Worm (Caenorhabditis elegans) whole organism, L2 larva: ENCODE data around the gene tmbi-4.

Experiments used
- ama-1 ChIP-seq: fragments of 150-350 bp; optimal IDR thresholded peaks from 2 replicates; lab custom pipeline; 2018; ENCODE audit warnings: inconsistent platforms
- elt-3 ChIP-seq: sonication (generic microtip); optimal IDR thresholded peaks from 2 replicates; lab custom pipeline; 2017; ENCODE audit warnings: missing biosample characterization, missing genetic modification characterization
- lin-11 ChIP-seq: fragments of 150-350 bp; sonication (generic microtip); optimal IDR thresholded peaks from 2 replicates; lab custom pipeline; 2014; ENCODE audit warnings: missing biosample characterization, missing genetic modification characterization, inconsistent platforms, mixed read lengths
- lsy-2 ChIP-seq, 2 experiments: fragments of 150-350 bp in 1 of 2; sonication (generic microtip) in 1 of 2; optimal IDR thresholded peaks; 2 replicates each; lab custom pipeline; 2014 to 2017; ENCODE audit warnings: missing biosample characterization in 2 of 2, missing genetic modification characterization in 2 of 2
- mdl-1 ChIP-seq, 2 experiments: fragments of 150-350 bp in 1 of 2; sonication (generic microtip) in 1 of 2; optimal IDR thresholded peaks; 2 replicates each; lab custom pipeline; 2017; ENCODE audit warnings: missing biosample characterization in 2 of 2, missing genetic modification characterization in 2 of 2
- nhr-10 ChIP-seq: sonication (generic microtip); optimal IDR thresholded peaks from 2 replicates; lab custom pipeline; 2017; ENCODE audit warnings: missing biosample characterization, missing genetic modification characterization
- nhr-11 ChIP-seq: fragments of 150-350 bp; optimal IDR thresholded peaks from 2 replicates; lab custom pipeline; 2014; ENCODE audit warnings: missing biosample characterization, missing genetic modification characterization
- sma-9 ChIP-seq, 2 experiments: fragments of 150-350 bp in 1 of 2; sonication (generic microtip) in 1 of 2; optimal IDR thresholded peaks; 2 replicates each; lab custom pipeline; 2014 to 2016; ENCODE audit warnings: missing genetic modification characterization in 2 of 2, mild to moderate bottlenecking in 1 of 2, missing biosample characterization in 1 of 2, missing compliant biosample characterization in 1 of 2, missing genetic modification reagents in 1 of 2, moderate library complexity in 1 of 2
- snpc-4 ChIP-seq: fragments of 150-350 bp; optimal IDR thresholded peaks from 2 replicates; lab custom pipeline; 2014; ENCODE audit warnings: missing biosample characterization, missing genetic modification characterization
- zag-1 ChIP-seq: fragments of 150-350 bp; optimal IDR thresholded peaks from 2 replicates; lab custom pipeline; 2014; ENCODE audit warnings: missing biosample characterization, missing genetic modification characterization

ce11 chrX:9166921-9167320 is 16.4 kb downstream of the tmbi-4 start, which contains the start of gene B0563.10:
- TF ChIP-seq elt-3 (tag; lab: Kevin White, UChicago) (no peak), ama-1 (no peak), nhr-10 (tag; lab: Kevin White, UChicago) (no peak), lsy-2 (tag; optimal IDR thresholded peaks at IDR 0.05; lab: Kevin White, UChicago) (no peak), snpc-4 (tag; lab: Kevin White, UChicago) (no peak), nhr-11 (tag; lab: Kevin White, UChicago) (no peak), mdl-1 (tag; optimal IDR thresholded peaks at IDR 0.05; lab: Kevin White, UChicago) (no peak), lin-11 (tag; lab: Kevin White, UChicago) (no peak), zag-1 (tag; lab: Kevin White, UChicago) (no peak), sma-9 (GFP tag; optimal IDR thresholded peaks at IDR 0.05; lab: Kevin White, UChicago) (no peak), sma-9 (tag; optimal IDR thresholded peaks at IDR 0.05; lab: Kevin White, UChicago) (no peak)
